Worm (Caenorhabditis elegans) whole organism, mixed stage, embryonic: ENCODE data around the gene npr-18.

Source experiments
- M03D4.4 ChIP-seq: sonication (generic microtip); optimal IDR thresholded peaks from 2 replicates; lab custom pipeline; 2017; ENCODE audit warnings: mild to moderate bottlenecking, missing genetic modification characterization, missing compliant biosample characterization
- bed-3 ChIP-seq: fragments of 200-800 bp; sonication (Bioruptor generic); optimal IDR thresholded peaks from 3 replicates; lab custom pipeline; 2018; ENCODE audit warnings: mild to moderate bottlenecking, missing genetic modification characterization, moderate library complexity, missing compliant biosample characterization
- blmp-1 ChIP-seq: fragments of 150-350 bp; optimal IDR thresholded peaks from 2 replicates; lab custom pipeline; 2014; ENCODE audit warnings: missing biosample characterization, missing genetic modification characterization
- ceh-43 ChIP-seq: fragments of 200-800 bp; sonication (Bioruptor generic); optimal IDR thresholded peaks from 2 replicates; lab custom pipeline; 2018; ENCODE audit warnings: mild to moderate bottlenecking, missing genetic modification characterization, moderate library complexity, missing compliant biosample characterization
- ceh-83 ChIP-seq: fragments of 200-800 bp; sonication (Bioruptor generic); optimal IDR thresholded peaks from 2 replicates; lab custom pipeline; 2018; ENCODE audit warnings: mild to moderate bottlenecking, missing genetic modification characterization, missing compliant biosample characterization
- cnd-1 ChIP-seq: fragments of 200-800 bp; sonication (Bioruptor generic); optimal IDR thresholded peaks from 2 replicates; lab custom pipeline; 2018; ENCODE audit warnings: mild to moderate bottlenecking, missing genetic modification characterization, missing compliant biosample characterization
- drap-1 ChIP-seq: fragments of 200-800 bp; sonication (Bioruptor generic); optimal IDR thresholded peaks from 3 replicates; lab custom pipeline; 2018; ENCODE audit warnings: mild to moderate bottlenecking, missing genetic modification characterization, missing compliant biosample characterization
- elt-3 ChIP-seq: fragments of 150-350 bp; optimal IDR thresholded peaks from 2 replicates; lab custom pipeline; 2014; ENCODE audit warnings: missing biosample characterization, missing genetic modification characterization
- flh-1 ChIP-seq: fragments of 200-800 bp; sonication (Bioruptor generic); optimal IDR thresholded peaks from 2 replicates; lab custom pipeline; 2018; ENCODE audit warnings: mild to moderate bottlenecking, missing genetic modification characterization, moderate library complexity, missing compliant biosample characterization
- ham-2 ChIP-seq: fragments of 200-800 bp; sonication (Bioruptor generic); optimal IDR thresholded peaks from 2 replicates; lab custom pipeline; 2018; ENCODE audit warnings: mild to moderate bottlenecking, missing genetic modification characterization, missing compliant biosample characterization
- hlh-1 ChIP-seq: fragments of 150-350 bp; optimal IDR thresholded peaks from 2 replicates; lab custom pipeline; 2014; ENCODE audit warnings: missing biosample characterization, missing genetic modification reagents, missing genetic modification characterization
- lin-13 ChIP-seq: fragments of 150-350 bp; optimal IDR thresholded peaks from 2 replicates; lab custom pipeline; 2014; ENCODE audit warnings: missing biosample characterization, missing genetic modification characterization
- lin-32 ChIP-seq: fragments of 200-800 bp; sonication (Bioruptor generic); optimal IDR thresholded peaks from 2 replicates; lab custom pipeline; 2018; ENCODE audit warnings: mild to moderate bottlenecking, missing genetic modification characterization, missing compliant biosample characterization
- mep-1 ChIP-seq: fragments of 150-350 bp; optimal IDR thresholded peaks from 2 replicates; lab custom pipeline; 2017; ENCODE audit warnings: missing biosample characterization, missing genetic modification reagents, missing genetic modification characterization, inconsistent platforms
- mls-2 ChIP-seq: sonication (generic microtip); optimal IDR thresholded peaks from 2 replicates; lab custom pipeline; 2016; ENCODE audit warnings: mild to moderate bottlenecking, missing genetic modification characterization, moderate library complexity, missing compliant biosample characterization
- nhr-12 ChIP-seq: fragments of 150-350 bp; optimal IDR thresholded peaks from 2 replicates; lab custom pipeline; 2014; ENCODE audit warnings: missing biosample characterization, missing genetic modification characterization
- nhr-237 ChIP-seq: fragments of 150-350 bp; optimal IDR thresholded peaks from 2 replicates; lab custom pipeline; 2014; ENCODE audit warnings: missing biosample characterization, missing genetic modification characterization
- nhr-28 ChIP-seq: fragments of 150-350 bp; optimal IDR thresholded peaks from 2 replicates; lab custom pipeline; 2014; ENCODE audit warnings: missing biosample characterization, missing genetic modification characterization
- pha-4 ChIP-seq: fragments of 150-350 bp; optimal IDR thresholded peaks from 2 replicates; lab custom pipeline; 2018; ENCODE audit warnings: missing biosample characterization, missing genetic modification reagents, missing genetic modification characterization
- sem-2 ChIP-seq: fragments of 200-800 bp; sonication (Bioruptor generic); optimal IDR thresholded peaks from 2 replicates; lab custom pipeline; 2018; ENCODE audit warnings: mild to moderate bottlenecking, missing genetic modification characterization, missing compliant biosample characterization
- sptf-1 ChIP-seq: sonication (generic microtip); optimal IDR thresholded peaks from 2 replicates; lab custom pipeline; 2017; ENCODE audit warnings: mild to moderate bottlenecking, missing genetic modification characterization, moderate library complexity, missing compliant biosample characterization
- tbx-8 ChIP-seq: fragments of 200-800 bp; sonication (Bioruptor generic); optimal IDR thresholded peaks from 2 replicates; lab custom pipeline; 2018; ENCODE audit warnings: mild to moderate bottlenecking, missing genetic modification characterization, moderate library complexity, missing compliant biosample characterization
- unc-120 ChIP-seq: sonication (generic microtip); optimal IDR thresholded peaks from 2 replicates; lab custom pipeline; 2017; ENCODE audit warnings: missing genetic modification characterization, missing compliant biosample characterization; ENCODE audit not compliant: poor library complexity, severe bottlenecking
- unc-62 ChIP-seq: fragments of 150-350 bp; optimal IDR thresholded peaks from 2 replicates; lab custom pipeline; 2014; ENCODE audit warnings: missing biosample characterization, missing genetic modification reagents, missing genetic modification characterization
- ztf-11 ChIP-seq: fragments of 150-350 bp; optimal IDR thresholded peaks from 2 replicates; lab custom pipeline; 2014; ENCODE audit warnings: missing biosample characterization, missing genetic modification characterization

The npr-18 gene

ce11 chrX:9743513-9743914 lies 53.0 kb downstream of the npr-18 start:
- peak; percentile 97 for TF ChIP-seq drap-1 (GFP tag; lab: Kevin White, UChicago)
- peak; percentile 61 for TF ChIP-seq pha-4 (tag; lab: Kevin White, UChicago)
- TF ChIP-seq nhr-12 (tag; lab: Kevin White, UChicago): peak; percentile 31
- peak; percentile 92 for TF ChIP-seq lin-32 (GFP tag; lab: Kevin White, UChicago)
- TF ChIP-seq ztf-11 (tag; lab: Kevin White, UChicago): peak; percentile 56
- peak; percentile 77 for TF ChIP-seq nhr-237 (tag; lab: Kevin White, UChicago)
- TF ChIP-seq lin-13: peak; percentile 40
- peak; percentile 95 for TF ChIP-seq cnd-1 (tag; lab: Kevin White, UChicago)
- peak; percentile 96 for TF ChIP-seq ham-2 (GFP tag; lab: Kevin White, UChicago)
- TF ChIP-seq nhr-28 (tag; lab: Kevin White, UChicago): peak; percentile 84
- peak; percentile 63 for TF ChIP-seq unc-62 (GFP tag; lab: Kevin White, UChicago)
- TF ChIP-seq blmp-1: peak; percentile 69
- TF ChIP-seq unc-120 (tag; lab: Kevin White, UChicago): peak; percentile 95
- TF ChIP-seq mep-1: peak; percentile 93
- peak; percentile 94 for TF ChIP-seq bed-3
- peak; percentile 96 for TF ChIP-seq M03D4.4 (tag; lab: Kevin White, UChicago)
- peak; percentile 98 for TF ChIP-seq sptf-1 (tag; lab: Kevin White, UChicago)
- peak; percentile 99 for TF ChIP-seq ceh-83 (GFP tag; lab: Kevin White, UChicago)
- TF ChIP-seq mls-2 (tag; lab: Kevin White, UChicago): peak; percentile 98
- peak; percentile 54 for TF ChIP-seq elt-3 (tag; lab: Kevin White, UChicago)
- TF ChIP-seq hlh-1 (tag; lab: Kevin White, UChicago): peak; percentile 43
- peak; percentile 95 for TF ChIP-seq sem-2 (GFP tag; lab: Kevin White, UChicago)
- peak; percentile 94 for TF ChIP-seq flh-1 (GFP tag; lab: Kevin White, UChicago)
- TF ChIP-seq tbx-8 (GFP tag; lab: Kevin White, UChicago): peak; percentile 96
- peak; percentile 95 for TF ChIP-seq ceh-43 (GFP tag; lab: Kevin White, UChicago)
